Worm (Caenorhabditis elegans) whole organism, young adult: ENCODE data around the gene dhs-20.

ENCODE experiments used
- F22D6.2 ChIP-seq: sonication (generic microtip); optimal IDR thresholded peaks from 2 replicates; lab custom pipeline; 2016; ENCODE audit warnings: mild to moderate bottlenecking, missing genetic modification characterization, missing compliant biosample characterization
- die-1 ChIP-seq: sonication (generic microtip); optimal IDR thresholded peaks from 2 replicates; lab custom pipeline; 2016; ENCODE audit warnings: missing genotype, mild to moderate bottlenecking, missing genetic modification characterization, missing compliant biosample characterization
- ets-4 ChIP-seq: fragments of 200-800 bp; sonication (Bioruptor generic); optimal IDR thresholded peaks from 2 replicates; lab custom pipeline; 2018; ENCODE audit warnings: mild to moderate bottlenecking, missing genetic modification characterization, missing compliant biosample characterization
- hsf-1 ChIP-seq: fragments of 200-800 bp; sonication (Bioruptor generic); IDR thresholded peaks from 2 replicates; pipeline ENCODE4 v1.3.6; 2022; ENCODE audit warnings: missing genetic modification reagents, missing genetic modification characterization, missing compliant biosample characterization
- lin-54 ChIP-seq: fragments of 200-800 bp; sonication (Bioruptor generic); optimal IDR thresholded peaks from 2 replicates; lab custom pipeline; 2018; ENCODE audit warnings: mild to moderate bottlenecking, missing genetic modification characterization, missing compliant biosample characterization
- mxl-1 ChIP-seq: sonication (generic microtip); optimal IDR thresholded peaks from 2 replicates; lab custom pipeline; 2016; ENCODE audit warnings: missing genetic modification characterization, missing compliant biosample characterization
- snpc-4 ChIP-seq, 5 experiments: fragments of 150-350 bp in 1 of 5; sonication (generic microtip) in 4 of 5; optimal IDR thresholded peaks; 2 replicates each; lab custom pipeline; 2014 to 2018; ENCODE audit warnings: missing genetic modification characterization in 5 of 5, missing biosample characterization in 3 of 5, antibody characterized with exemption in 2 of 5, mild to moderate bottlenecking in 2 of 5, missing compliant biosample characterization in 2 of 5, missing genotype in 2 of 5, moderate library complexity in 2 of 5, missing genetic modification reagents in 1 of 5
- zfh-2 ChIP-seq: fragments of 200-800 bp; sonication (Bioruptor generic); conservative IDR thresholded peaks from 2 replicates; pipeline ENCODE4 v1.3.6; 2022; ENCODE audit warnings: missing genetic modification reagents, missing genetic modification characterization, missing compliant biosample characterization
- ztf-25 ChIP-seq: fragments of 200-800 bp; sonication (Bioruptor generic); IDR thresholded peaks from 2 replicates; pipeline ENCODE4 v1.3.6; 2022; ENCODE audit warnings: missing genetic modification reagents, missing genetic modification characterization, missing compliant biosample characterization
- ztf-3 ChIP-seq: fragments of 200-800 bp; sonication (Bioruptor generic); optimal IDR thresholded peaks from 2 replicates; lab custom pipeline; 2018; ENCODE audit warnings: mild to moderate bottlenecking, missing genetic modification characterization, missing compliant biosample characterization

- TF ChIP-seq zfh-2 (GFP tag; lab: Robert Waterston, UW) (no peak), lin-54 (GFP tag; lab: Kevin White, UChicago) (no peak), ztf-3 (GFP tag; lab: Kevin White, UChicago) (no peak), F22D6.2 (tag; lab: Kevin White, UChicago) (no peak), ztf-25 (GFP tag; lab: Robert Waterston, UW) (no peak), ets-4 (no peak), mxl-1 (no peak), snpc-4 (GFP tag; optimal IDR thresholded peaks at IDR 0.05; lab: Kevin White, UChicago) (no peak), snpc-4 (tag; optimal IDR thresholded peaks at IDR 0.05; lab: Kevin White, UChicago) (no peak), die-1 (tag; lab: Kevin White, UChicago) (no peak), hsf-1 (GFP tag; lab: Robert Waterston, UW) (no peak)
Measured at ce11 chrV:11653095-11653494, 48.7 kb upstream of the dhs-20 start.
